Worm (Caenorhabditis elegans): ENCODE measurements around the gene unc-58.

The unc-58 gene

DNA sequence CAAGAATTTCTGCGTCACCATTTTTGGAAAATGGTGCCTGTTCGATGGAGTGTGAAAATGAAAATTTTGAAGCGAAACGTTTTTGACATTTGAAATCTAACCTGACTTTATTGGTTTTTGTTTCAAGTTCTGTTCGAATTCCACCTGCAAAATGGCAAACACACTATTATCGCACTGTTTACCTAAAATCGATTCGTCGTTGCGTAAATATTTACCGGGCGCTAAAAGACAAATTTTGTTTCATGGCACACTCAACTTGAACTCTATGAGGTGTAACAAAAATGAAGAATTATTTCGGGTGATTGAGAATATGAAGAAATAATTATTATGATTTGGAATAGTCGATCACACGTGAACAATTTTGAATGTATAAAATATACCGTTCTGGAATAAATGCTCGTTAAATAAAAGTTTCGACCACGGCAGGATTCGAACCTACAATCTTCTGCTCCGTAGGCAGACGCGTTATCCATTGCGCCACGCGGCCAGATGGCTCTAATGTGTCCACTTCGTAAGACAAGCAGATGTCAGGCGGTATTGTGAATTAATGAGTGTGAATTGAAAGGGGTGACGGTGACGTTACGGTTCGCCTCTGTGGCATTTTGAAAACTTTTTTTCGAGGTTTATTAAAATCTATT lies 15.4 kb upstream of the unc-58 start:
- TF ChIP-seq pha-4 (tag; optimal IDR thresholded peaks at IDR 0.05) (peak; percentile 97), nhr-43 (tag; optimal IDR thresholded peaks at IDR 0.05; ENCODE audit: poor library complexity, severe bottlenecking) (peak; percentile 45), elt-2 (tag; optimal IDR thresholded peaks at IDR 0.05) (peak; percentile 24), fos-1 (tag; optimal IDR thresholded peaks at IDR 0.05) (no peak), nhr-67 (tag; optimal IDR thresholded peaks at IDR 0.05) (no peak)

DNA sequence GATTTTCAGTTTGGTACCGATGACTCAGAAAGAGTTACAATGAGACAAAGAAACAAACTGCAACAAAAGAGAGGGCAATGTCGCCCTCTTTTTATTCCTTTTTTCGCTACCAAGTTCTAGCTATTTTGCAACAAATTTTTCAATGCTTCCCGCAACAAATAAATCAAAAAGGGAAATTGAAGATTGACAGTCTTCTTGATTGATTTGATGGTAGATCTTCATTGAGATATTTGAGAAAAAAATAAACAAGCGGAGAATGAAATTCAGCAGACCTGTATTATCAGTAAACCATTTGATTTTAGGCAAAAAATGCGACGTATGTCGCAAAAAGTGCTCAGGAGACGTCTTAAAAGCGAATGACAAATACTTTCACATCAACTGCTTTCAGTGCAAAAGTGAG lies 14.3 kb upstream of the unc-58 start:
- peak; percentile 54 for TF ChIP-seq nhr-25 (tag; optimal IDR thresholded peaks at IDR 0.05)
- TF ChIP-seq unc-62 (GFP tag; optimal IDR thresholded peaks at IDR 0.05) = peak; percentile 92
- TF ChIP-seq fkh-10 (GFP tag; optimal IDR thresholded peaks at IDR 0.05) = no peak
- no peak for TF ChIP-seq lin-15B (tag; optimal IDR thresholded peaks at IDR 0.05)
- TF ChIP-seq elt-3 (tag; optimal IDR thresholded peaks at IDR 0.05) = no peak
- TF ChIP-seq tbx-2 (tag; optimal IDR thresholded peaks at IDR 0.05) = no peak

DNA sequence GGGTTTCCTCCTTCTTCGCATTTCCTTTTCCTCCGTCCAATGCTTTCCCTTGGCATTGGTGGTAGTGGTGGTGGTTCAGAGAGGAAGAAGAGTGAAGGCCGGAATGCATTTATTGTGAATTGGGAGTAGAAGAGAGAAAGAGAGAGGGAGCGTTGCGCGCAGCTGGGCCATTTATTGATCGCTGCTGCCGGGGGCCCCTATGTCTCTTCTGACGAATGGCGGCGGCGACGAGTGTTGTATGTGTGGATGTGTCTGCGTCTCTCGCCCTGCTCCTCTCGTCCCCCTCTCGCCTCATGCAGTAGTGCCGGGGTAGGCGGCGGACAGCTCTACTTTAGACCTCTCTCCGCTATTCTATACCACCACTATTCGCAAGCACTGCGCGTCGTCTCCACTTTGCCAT lies 13.6 kb upstream of the unc-58 start, which contains the start of gene unc-115:
Gene unc-115 (plus strand): TSS at position 301 of the 400 bp plus-strand sequence.
- TF ChIP-seq eor-1 (tag; optimal IDR thresholded peaks at IDR 0.05) (no peak), lin-15B (tag; optimal IDR thresholded peaks at IDR 0.05) (peak; percentile 35), fos-1 (tag; optimal IDR thresholded peaks at IDR 0.05) (no peak), nhr-11 (tag; optimal IDR thresholded peaks at IDR 0.05) (peak; percentile 38), skn-1 (tag; optimal IDR thresholded peaks at IDR 0.05) (peak; percentile 54), ceh-28 (tag; optimal IDR thresholded peaks at IDR 0.05) (peak; percentile 90), nhr-25 (tag; optimal IDR thresholded peaks at IDR 0.05) (peak; percentile 62), nhr-67 (tag; optimal IDR thresholded peaks at IDR 0.05) (no peak), unc-62 (GFP tag; optimal IDR thresholded peaks at IDR 0.05) (peak; percentile 1), mml-1 (tag; optimal IDR thresholded peaks at IDR 0.05) (no peak), fkh-10 (GFP tag; optimal IDR thresholded peaks at IDR 0.05) (no peak), egl-27 (tag; optimal IDR thresholded peaks at IDR 0.05) (peak; percentile 71), ztf-4 (tag; optimal IDR thresholded peaks at IDR 0.05) (no peak), nhr-237 (tag; optimal IDR thresholded peaks at IDR 0.05) (no peak), lsy-12 (tag; optimal IDR thresholded peaks at IDR 0.05) (peak; percentile 91), zag-1 (tag; optimal IDR thresholded peaks at IDR 0.05) (peak; percentile 59), elt-2 (tag; optimal IDR thresholded peaks at IDR 0.05) (peak; percentile 56), fkh-2 (tag; optimal IDR thresholded peaks at IDR 0.05) (no peak), tbx-2 (tag; optimal IDR thresholded peaks at IDR 0.05) (peak; percentile 87), nfya-1 (tag; optimal IDR thresholded peaks at IDR 0.05; ENCODE audit: insufficient read depth) (peak; percentile 95), lin-39 (tag; optimal IDR thresholded peaks at IDR 0.05) (peak; percentile 93), mdl-1 (tag; optimal IDR thresholded peaks at IDR 0.05) (peak; percentile 74), ceh-82 (tag; optimal IDR thresholded peaks at IDR 0.05) (peak; percentile 71), egl-5 (tag; optimal IDR thresholded peaks at IDR 0.05) (peak; percentile 58), hmg-11 (tag; optimal IDR thresholded peaks at IDR 0.05) (peak; percentile 95), unc-39 (tag; optimal IDR thresholded peaks at IDR 0.05) (no peak), pha-4 (tag; optimal IDR thresholded peaks at IDR 0.05) (peak; percentile 81), pqm-1 (tag; optimal IDR thresholded peaks at IDR 0.05) (no peak), nhr-77 (tag; optimal IDR thresholded peaks at IDR 0.05) (no peak), daf-12 (tag; optimal IDR thresholded peaks at IDR 0.05) (no peak), jun-1 (tag; optimal IDR thresholded peaks at IDR 0.05) (peak; percentile 74), snpc-4 (tag; optimal IDR thresholded peaks at IDR 0.05) (peak; percentile 52), nhr-23 (tag; optimal IDR thresholded peaks at IDR 0.05) (peak; percentile 66), R02D3.7 (tag; optimal IDR thresholded peaks at IDR 0.05) (peak; percentile 67), ZK546.5 (tag; optimal IDR thresholded peaks at IDR 0.05) (no peak), elt-1 (tag; optimal IDR thresholded peaks at IDR 0.05) (no peak), ceh-16 (tag; optimal IDR thresholded peaks at IDR 0.05) (no peak), aly-2 (tag; optimal IDR thresholded peaks at IDR 0.05) (no peak), nhr-28 (tag; optimal IDR thresholded peaks at IDR 0.05) (no peak), nhr-43 (tag; optimal IDR thresholded peaks at IDR 0.05; ENCODE audit: poor library complexity, severe bottlenecking) (peak; percentile 63), nhr-12 (tag; optimal IDR thresholded peaks at IDR 0.05) (no peak)
